Worm (Caenorhabditis elegans) whole organism, late embryonic: ENCODE measurements around the gene F30H5.5.

ENCODE experiments used
- F13H6.1 ChIP-seq: sonication (generic microtip); optimal IDR thresholded peaks from 2 replicates; lab custom pipeline; 2016; ENCODE audit warnings: missing genetic modification characterization, missing compliant biosample characterization
- ceh-14 ChIP-seq: sonication (generic microtip); optimal IDR thresholded peaks from 2 replicates; lab custom pipeline; 2016; ENCODE audit warnings: missing genotype, missing genetic modification characterization, missing compliant biosample characterization
- ceh-24 ChIP-seq: sonication (generic microtip); optimal IDR thresholded peaks from 2 replicates; lab custom pipeline; 2016; ENCODE audit warnings: mild to moderate bottlenecking, missing genetic modification characterization, missing compliant biosample characterization

DNA sequence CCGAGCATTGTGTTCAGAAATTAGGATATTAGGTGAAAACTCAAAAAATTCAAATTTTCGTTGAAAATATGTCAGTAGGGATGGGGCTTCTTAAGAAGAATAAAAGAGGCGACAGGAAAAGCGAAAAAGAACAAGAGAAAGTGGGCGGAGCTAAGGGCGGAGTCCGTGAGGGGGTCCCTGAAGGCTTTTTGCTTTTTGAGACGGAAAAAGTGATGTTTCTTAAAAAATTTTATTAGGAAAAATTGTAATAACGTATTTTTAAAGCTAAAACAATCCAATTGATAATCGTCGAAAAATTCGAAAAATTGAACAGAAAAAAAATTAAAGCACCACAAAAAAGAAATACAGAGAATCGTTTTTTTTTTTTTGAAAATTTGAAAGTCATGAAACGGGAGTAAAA is 24.9 kb upstream of the F30H5.5 start, which contains the start of gene Y55B1BR.6:
- TF ChIP-seq F13H6.1 (tag; lab: Kevin White, UChicago) (no peak), ceh-14 (no peak), ceh-24 (no peak)
